Fruit fly (Drosophila melanogaster) whole organism, prepupa: Measurements from ENCODE around the gene Prosalpha2.
A peak's percentile ranks its signal among the peaks of the same experiment; 100 is the strongest.

Experiments used
- CG10669 ChIP-seq: fragments of 200-800 bp; sonication (Bioruptor generic); optimal IDR thresholded peaks from 3 replicates; lab custom pipeline; 2018; ENCODE audit warnings: missing biosample characterization, mild to moderate bottlenecking, missing genetic modification characterization, moderate library complexity
- CG11294 ChIP-seq: fragments of 200-800 bp; sonication (Bioruptor generic); IDR thresholded peaks from 2 replicates; pipeline ENCODE4 v1.3.6; 2022; ENCODE audit warnings: missing biosample characterization, missing genetic modification characterization
- CG11762 ChIP-seq: fragments of 200-800 bp; sonication (Bioruptor generic); optimal IDR thresholded peaks from 3 replicates; lab custom pipeline; 2016; ENCODE audit warnings: missing biosample characterization, missing genetic modification characterization; ENCODE audit not compliant: insufficient read depth
- CG15336 ChIP-seq: fragments of 200-800 bp; sonication (Bioruptor generic); IDR thresholded peaks from 2 replicates; pipeline ENCODE4 v1.3.6; 2022; ENCODE audit warnings: missing biosample characterization, missing genetic modification characterization
- CG3032 ChIP-seq: fragments of 200-800 bp; optimal IDR thresholded peaks from 2 replicates; lab custom pipeline; 2019; ENCODE audit warnings: missing biosample characterization, mild to moderate bottlenecking, missing genetic modification characterization, moderate library complexity
- CG32006 ChIP-seq: fragments of 200-800 bp; sonication (Bioruptor generic); optimal IDR thresholded peaks from 3 replicates; lab custom pipeline; 2017; ENCODE audit warnings: missing biosample characterization, mild to moderate bottlenecking, missing genetic modification characterization
- CG34406 ChIP-seq: fragments of 200-800 bp; sonication (Bioruptor generic); optimal IDR thresholded peaks from 3 replicates; lab custom pipeline; 2016; ENCODE audit warnings: missing biosample characterization, missing genetic modification characterization
- CG3919 ChIP-seq: fragments of 200-800 bp; sonication (Bioruptor generic); optimal IDR thresholded peaks from 3 replicates; lab custom pipeline; 2016; ENCODE audit warnings: missing biosample characterization, missing genetic modification characterization
- CG4318 ChIP-seq: fragments of 200-800 bp; sonication (Bioruptor generic); optimal IDR thresholded peaks from 3 replicates; lab custom pipeline; 2017; ENCODE audit warnings: missing biosample characterization, mild to moderate bottlenecking, missing genetic modification characterization
- CG6163 ChIP-seq: fragments of 200-800 bp; sonication (Bioruptor generic); IDR thresholded peaks from 3 replicates; pipeline ENCODE4 v1.3.6; 2022; ENCODE audit warnings: missing biosample characterization, missing genetic modification characterization
- CG6276 ChIP-seq: fragments of 200-800 bp; sonication (Bioruptor generic); optimal IDR thresholded peaks from 2 replicates; lab custom pipeline; 2017; ENCODE audit warnings: missing biosample characterization, mild to moderate bottlenecking, missing genetic modification characterization
- CG6792 ChIP-seq: fragments of 200-800 bp; sonication (Bioruptor generic); optimal IDR thresholded peaks from 3 replicates; lab custom pipeline; 2016; ENCODE audit warnings: missing biosample characterization, missing genetic modification characterization
- CG6854 ChIP-seq: fragments of 200-800 bp; sonication (Bioruptor generic); optimal IDR thresholded peaks from 2 replicates; lab custom pipeline; 2017; ENCODE audit warnings: missing biosample characterization, mild to moderate bottlenecking, missing genetic modification characterization
- CG7368 ChIP-seq: fragments of 200-800 bp; sonication (Bioruptor generic); optimal IDR thresholded peaks from 3 replicates; lab custom pipeline; 2016; ENCODE audit warnings: missing biosample characterization, missing genetic modification characterization
- CG8119 ChIP-seq: fragments of 200-800 bp; sonication (Bioruptor generic); IDR thresholded peaks from 3 replicates; pipeline ENCODE4 v1.3.6; 2022; ENCODE audit warnings: missing biosample characterization, missing genetic modification characterization
- CG8319 ChIP-seq: fragments of 200-800 bp; sonication (Bioruptor generic); optimal IDR thresholded peaks from 3 replicates; lab custom pipeline; 2016; ENCODE audit warnings: missing biosample characterization, missing genetic modification characterization
- CG8632 ChIP-seq: fragments of 200-800 bp; sonication (Bioruptor generic); optimal IDR thresholded peaks from 3 replicates; lab custom pipeline; 2016; ENCODE audit warnings: missing biosample characterization, missing genetic modification characterization
- CG9139 ChIP-seq: fragments of 200-800 bp; sonication (Bioruptor generic); optimal IDR thresholded peaks from 3 replicates; lab custom pipeline; 2017; ENCODE audit warnings: missing biosample characterization, mild to moderate bottlenecking, missing genetic modification characterization
- Eip75B ChIP-seq: fragments of 200-800 bp; sonication (Bioruptor generic); optimal IDR thresholded peaks from 3 replicates; lab custom pipeline; 2016; ENCODE audit warnings: missing biosample characterization, missing genetic modification characterization
- Eip78C ChIP-seq: fragments of 200-800 bp; sonication (Bioruptor generic); peaks from one replicate; lab custom pipeline; 2016; ENCODE audit warnings: missing biosample characterization, missing genetic modification characterization
- Eip93F ChIP-seq: fragments of 200-800 bp; sonication (Bioruptor generic); optimal IDR thresholded peaks from 2 replicates; lab custom pipeline; 2016; ENCODE audit warnings: missing biosample characterization, mild to moderate bottlenecking, missing genetic modification characterization
- Ets21C ChIP-seq: fragments of 200-800 bp; sonication (Bioruptor generic); optimal IDR thresholded peaks from 3 replicates; lab custom pipeline; 2016; ENCODE audit warnings: missing biosample characterization, missing genetic modification characterization
- Gug ChIP-seq: fragments of 200-800 bp; sonication (Bioruptor generic); IDR thresholded peaks from 2 replicates; pipeline ENCODE4 v1.3.6; 2022; ENCODE audit warnings: missing biosample characterization, missing genetic modification characterization
- Hr38 ChIP-seq: sonication (Bioruptor generic); optimal IDR thresholded peaks from 2 replicates; lab custom pipeline; 2016; ENCODE audit warnings: missing biosample characterization, missing genetic modification characterization
- Hr39 ChIP-seq: fragments of 200-800 bp; sonication (Bioruptor generic); optimal IDR thresholded peaks from 2 replicates; lab custom pipeline; 2016; ENCODE audit warnings: missing biosample characterization, missing genetic modification characterization
- Hr4 ChIP-seq: fragments of 200-800 bp; sonication (Bioruptor generic); optimal IDR thresholded peaks from 3 replicates; lab custom pipeline; 2016; ENCODE audit warnings: missing biosample characterization, missing genetic modification characterization
- OdsH ChIP-seq: fragments of 200-800 bp; sonication (Bioruptor generic); optimal IDR thresholded peaks from 3 replicates; lab custom pipeline; 2016; ENCODE audit warnings: missing biosample characterization, missing genetic modification characterization
- Sox102F ChIP-seq: fragments of 200-800 bp; sonication (Bioruptor generic); optimal IDR thresholded peaks from 2 replicates; lab custom pipeline; 2016; ENCODE audit warnings: missing biosample characterization, mild to moderate bottlenecking, missing genetic modification characterization
- Sox14 ChIP-seq: fragments of 200-800 bp; sonication (Bioruptor generic); optimal IDR thresholded peaks from 3 replicates; lab custom pipeline; 2016; ENCODE audit warnings: missing biosample characterization, missing genetic modification characterization
- Sox15 ChIP-seq: fragments of 200-800 bp; sonication (Bioruptor generic); optimal IDR thresholded peaks from 3 replicates; lab custom pipeline; 2016; ENCODE audit warnings: missing biosample characterization, missing genetic modification characterization
- achi ChIP-seq: fragments of 200-800 bp; sonication (Bioruptor generic); optimal IDR thresholded peaks from 3 replicates; lab custom pipeline; 2016; ENCODE audit warnings: missing biosample characterization, missing genetic modification characterization
- dac ChIP-seq: fragments of 200-800 bp; sonication (Bioruptor generic); optimal IDR thresholded peaks from 2 replicates; lab custom pipeline; 2017; ENCODE audit warnings: missing biosample characterization, mild to moderate bottlenecking, missing genetic modification characterization
- dsx ChIP-seq: fragments of 200-800 bp; optimal IDR thresholded peaks from 3 replicates; lab custom pipeline; 2019; ENCODE audit warnings: missing biosample characterization, mild to moderate bottlenecking, missing genetic modification characterization, moderate library complexity; ENCODE audit not compliant: poor library complexity, severe bottlenecking
- eg ChIP-seq: fragments of 200-800 bp; sonication (Bioruptor generic); IDR thresholded peaks from 3 replicates; pipeline ENCODE4 v1.3.6; 2022; ENCODE audit warnings: missing biosample characterization, missing genetic modification characterization
- esn ChIP-seq: fragments of 200-800 bp; sonication (Bioruptor generic); optimal IDR thresholded peaks from 2 replicates; lab custom pipeline; 2016; ENCODE audit warnings: missing biosample characterization, mild to moderate bottlenecking, missing genetic modification characterization, moderate library complexity
- fkh ChIP-seq: fragments of 200-800 bp; sonication (Bioruptor generic); optimal IDR thresholded peaks from 3 replicates; lab custom pipeline; 2017; ENCODE audit warnings: missing biosample characterization, mild to moderate bottlenecking, missing genetic modification characterization, moderate library complexity
- lz ChIP-seq: fragments of 200-800 bp; sonication (Bioruptor generic); optimal IDR thresholded peaks from 3 replicates; lab custom pipeline; 2016; ENCODE audit warnings: missing biosample characterization, missing genetic modification characterization
- net ChIP-seq: fragments of 200-800 bp; sonication (Bioruptor generic); optimal IDR thresholded peaks from 3 replicates; lab custom pipeline; 2016; ENCODE audit warnings: missing biosample characterization, missing genetic modification characterization
- pdm3 ChIP-seq: fragments of 200-800 bp; sonication (Bioruptor generic); optimal IDR thresholded peaks from 3 replicates; lab custom pipeline; 2016; ENCODE audit warnings: missing biosample characterization, missing genetic modification characterization
- salr ChIP-seq, 2 experiments: fragments of 200-800 bp; sonication (Bioruptor generic); optimal IDR thresholded peaks; 3 replicates each; lab custom pipeline; 2016 to 2018; ENCODE audit warnings: missing biosample characterization in 2 of 2, missing genetic modification characterization in 2 of 2, mild to moderate bottlenecking in 1 of 2
- spab ChIP-seq: fragments of 200-800 bp; sonication (Bioruptor generic); optimal IDR thresholded peaks from 2 replicates; lab custom pipeline; 2017; ENCODE audit warnings: missing biosample characterization, mild to moderate bottlenecking, missing genetic modification characterization, missing genetic modification reagents
- ss ChIP-seq, 2 experiments: fragments of 200-800 bp; sonication (Bioruptor generic); optimal IDR thresholded peaks; 2 replicates in 1 of 2; 3 replicates in 1 of 2; lab custom pipeline; 2017 to 2018; ENCODE audit warnings: mild to moderate bottlenecking in 2 of 2, missing biosample characterization in 2 of 2, missing genetic modification characterization in 2 of 2, moderate library complexity in 1 of 2
- topi ChIP-seq: fragments of 200-800 bp; sonication (Bioruptor generic); optimal IDR thresholded peaks from 3 replicates; lab custom pipeline; 2016; ENCODE audit warnings: missing biosample characterization, missing genetic modification characterization

Prosalpha2 gene

DNA sequence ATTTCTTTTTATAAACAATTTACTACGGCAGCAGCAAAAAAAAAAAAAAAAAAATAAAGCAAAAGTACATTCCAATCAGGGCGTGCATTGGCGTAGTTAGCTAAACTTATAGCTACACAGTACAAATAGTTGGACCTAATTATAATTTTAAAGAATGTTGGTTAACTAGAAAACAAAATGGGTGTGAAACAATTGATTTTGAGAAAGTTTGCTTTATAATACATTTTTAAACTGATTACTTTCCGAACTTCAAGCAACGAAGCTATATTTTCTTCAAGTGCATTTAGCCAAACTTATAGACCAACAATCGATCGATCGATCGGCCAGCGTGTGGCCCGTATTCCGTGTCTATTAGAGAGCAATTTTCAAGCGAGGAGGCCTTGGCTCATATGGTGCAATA lies 20.3 kb downstream of the Prosalpha2 start (continued):
- peak; percentile 23 for TF ChIP-seq CG3032 (tag; lab: Kevin White, UChicago)
- no peak for TF ChIP-seq CG10669 (GFP tag; lab: Kevin White, UChicago)
- no peak for TF ChIP-seq pdm3 (GFP tag; lab: Kevin White, UChicago)
- TF ChIP-seq CG8632 (GFP tag; lab: Kevin White, UChicago) = peak; percentile 29
- TF ChIP-seq Sox15 = no peak
- peak; percentile 17 for TF ChIP-seq spab (GFP tag; lab: Kevin White, UChicago)
- no peak for TF ChIP-seq Sox102F (GFP tag; lab: Kevin White, UChicago)
- TF ChIP-seq CG6276 (GFP tag; lab: Kevin White, UChicago) = no peak
- TF ChIP-seq OdsH = peak; percentile 53
- TF ChIP-seq lz = no peak
- peak; percentile 6 for TF ChIP-seq CG11762 (GFP tag; lab: Kevin White, UChicago)
- TF ChIP-seq CG6163 (GFP tag; lab: Robert Waterston, UW) = peak; percentile 70
- TF ChIP-seq CG32006 (GFP tag; lab: Kevin White, UChicago) = peak; percentile 58

dm6 chr3R:12451888-12452514 lies 20.9 kb downstream of the Prosalpha2 start, which contains the start of gene CG5509:
CG5509 (plus strand) TSS chr3R:12452464.
- TF ChIP-seq CG9139 (GFP tag; lab: Kevin White, UChicago) = no peak
- TF ChIP-seq Eip93F (GFP tag; lab: Kevin White, UChicago) = no peak
- TF ChIP-seq CG11762 (GFP tag; lab: Kevin White, UChicago) = no peak
- TF ChIP-seq dac = no peak
- TF ChIP-seq CG3032 (tag; lab: Kevin White, UChicago) = no peak
- no peak for TF ChIP-seq CG7368 (GFP tag; lab: Kevin White, UChicago)
- no peak for TF ChIP-seq Ets21C (GFP tag; lab: Kevin White, UChicago)
- no peak for TF ChIP-seq salr (GFP tag; optimal IDR thresholded peaks at IDR 0.05; lab: Kevin White, UChicago)
- no peak for TF ChIP-seq ss (GFP tag; optimal IDR thresholded peaks at IDR 0.05; lab: Kevin White, UChicago)
- TF ChIP-seq CG8632 (GFP tag; lab: Kevin White, UChicago) = no peak
- TF ChIP-seq Eip75B (GFP tag; lab: Kevin White, UChicago) = no peak
- no peak for TF ChIP-seq Hr4 (GFP tag; lab: Kevin White, UChicago)
- TF ChIP-seq pdm3 (GFP tag; lab: Kevin White, UChicago) = no peak
- TF ChIP-seq esn (GFP tag; lab: Kevin White, UChicago) = no peak
- TF ChIP-seq Hr39 = no peak
- no peak for TF ChIP-seq topi (GFP tag; lab: Kevin White, UChicago)
- no peak for TF ChIP-seq net (GFP tag; lab: Kevin White, UChicago)
- TF ChIP-seq CG6792 = no peak
- TF ChIP-seq CG8319 (GFP tag; lab: Kevin White, UChicago) = no peak
- peak; percentile 22 for TF ChIP-seq Eip78C (GFP tag; lab: Kevin White, UChicago)
- TF ChIP-seq dsx (GFP tag; lab: Kevin White, UChicago) = peak; percentile 28
- peak; percentile 29; the same call in 1 of the 2 replicates for TF ChIP-seq CG15336
- TF ChIP-seq CG3919 (GFP tag; lab: Kevin White, UChicago) = no peak
- no peak for TF ChIP-seq CG4318 (GFP tag; lab: Kevin White, UChicago)
- TF ChIP-seq Sox14 (GFP tag; lab: Kevin White, UChicago) = no peak
- no peak for TF ChIP-seq Gug (GFP tag; lab: Robert Waterston, UW)
- no peak for TF ChIP-seq Hr38 (GFP tag; lab: Kevin White, UChicago)
- TF ChIP-seq CG34406 (GFP tag; lab: Kevin White, UChicago) = no peak
- TF ChIP-seq CG6854 (GFP tag; lab: Kevin White, UChicago) = no peak
- TF ChIP-seq eg = peak; percentile 52; the same call in 2 of the 3 replicates
- no peak for TF ChIP-seq fkh (GFP tag; lab: Kevin White, UChicago)
- no peak for TF ChIP-seq CG11294
- TF ChIP-seq CG8119 (GFP tag; lab: Robert Waterston, UW) = no peak
- no peak for TF ChIP-seq achi (GFP tag; lab: Kevin White, UChicago)
- TF ChIP-seq, all 60 proteins: peak for 4
